Fruit fly (Drosophila melanogaster) whole organism, embryonic: ENCODE measurements around the gene Lim3.

Experiments
- Atf-2 ChIP-seq: fragments of 200-800 bp; sonication (Bioruptor generic); optimal IDR thresholded peaks from 2 replicates; lab custom pipeline; 2016; ENCODE audit warnings: missing biosample characterization, missing genetic modification characterization
- BEAF-32 ChIP-seq: fragments of 200-800 bp; sonication (Bioruptor generic); optimal IDR thresholded peaks from 3 replicates; lab custom pipeline; 2017; ENCODE audit warnings: missing biosample characterization, missing genetic modification characterization, mild to moderate bottlenecking, moderate library complexity, missing genetic modification reagents
- Bgb ChIP-seq: fragments of 200-800 bp; sonication (Bioruptor generic); IDR thresholded peaks from 2 replicates; pipeline ENCODE4 v1.3.6; 2022; ENCODE audit warnings: missing biosample characterization, missing genetic modification characterization; ENCODE audit not compliant: partially characterized antibody
- CG10462 ChIP-seq: fragments of 200-800 bp; sonication (Bioruptor generic); optimal IDR thresholded peaks from 2 replicates; lab custom pipeline; 2016; ENCODE audit warnings: missing biosample characterization, missing genetic modification characterization
- CG13894 ChIP-seq: fragments of 200-800 bp; sonication (Bioruptor generic); optimal IDR thresholded peaks from 3 replicates; lab custom pipeline; 2018; ENCODE audit warnings: missing biosample characterization, mild to moderate bottlenecking, missing genetic modification characterization, moderate library complexity
- CG14014 ChIP-seq: fragments of 200-800 bp; sonication (Bioruptor generic); IDR thresholded peaks from 2 replicates; pipeline ENCODE4 v1.3.6; 2022; ENCODE audit warnings: missing biosample characterization, missing genetic modification characterization
- CG1602 ChIP-seq: fragments of 200-800 bp; sonication (Bioruptor generic); optimal IDR thresholded peaks from 3 replicates; lab custom pipeline; 2016; ENCODE audit warnings: missing biosample characterization, missing genetic modification characterization
- CG1647 ChIP-seq: fragments of 200-800 bp; sonication (Bioruptor generic); optimal IDR thresholded peaks from 3 replicates; lab custom pipeline; 2016; ENCODE audit warnings: missing biosample characterization, missing genetic modification characterization
- CG16815 ChIP-seq: fragments of 200-800 bp; sonication (Bioruptor generic); optimal IDR thresholded peaks from 3 replicates; lab custom pipeline; 2017; ENCODE audit warnings: missing biosample characterization, mild to moderate bottlenecking, missing genetic modification characterization
- CG1792 ChIP-seq: fragments of 200-800 bp; sonication (Bioruptor generic); optimal IDR thresholded peaks from 2 replicates; lab custom pipeline; 2016; ENCODE audit warnings: missing biosample characterization, missing genetic modification characterization
- CG18262 ChIP-seq: fragments of 200-800 bp; optimal IDR thresholded peaks from 3 replicates; lab custom pipeline; 2019; ENCODE audit warnings: missing biosample characterization, mild to moderate bottlenecking, missing genetic modification characterization, moderate library complexity
- CG1832 ChIP-seq: fragments of 200-800 bp; sonication (Bioruptor generic); optimal IDR thresholded peaks from 2 replicates; lab custom pipeline; 2017; ENCODE audit warnings: missing biosample characterization, mild to moderate bottlenecking, missing genetic modification characterization, inconsistent platforms
- CG18764 ChIP-seq: fragments of 200-800 bp; sonication (Bioruptor generic); optimal IDR thresholded peaks from 3 replicates; lab custom pipeline; 2016; ENCODE audit warnings: missing biosample characterization, missing genetic modification characterization
- CG2712 ChIP-seq: fragments of 200-800 bp; optimal IDR thresholded peaks from 3 replicates; lab custom pipeline; 2019; ENCODE audit warnings: missing biosample characterization, mild to moderate bottlenecking, missing genetic modification characterization, moderate library complexity
- CG31441 ChIP-seq: fragments of 200-800 bp; sonication (Bioruptor generic); IDR thresholded peaks from 2 replicates; pipeline ENCODE4 v1.3.6; 2022; ENCODE audit warnings: missing biosample characterization, missing genetic modification characterization
- CG32772 ChIP-seq: fragments of 200-800 bp; sonication (Bioruptor generic); IDR thresholded peaks from 2 replicates; pipeline ENCODE4 v1.3.6; 2022; ENCODE audit warnings: missing biosample characterization, missing genetic modification characterization
- CG33557 ChIP-seq: fragments of 200-800 bp; sonication (Bioruptor generic); optimal IDR thresholded peaks from 2 replicates; lab custom pipeline; 2019; ENCODE audit warnings: missing biosample characterization, mild to moderate bottlenecking, missing genetic modification characterization, moderate library complexity
- CG3838 ChIP-seq: fragments of 200-800 bp; sonication (Bioruptor generic); optimal IDR thresholded peaks from 3 replicates; lab custom pipeline; 2016; ENCODE audit warnings: missing biosample characterization, missing genetic modification characterization
- CG42726 ChIP-seq: fragments of 200-800 bp; sonication (Bioruptor generic); IDR thresholded peaks from 2 replicates; pipeline ENCODE4 v1.3.6; 2022; ENCODE audit warnings: missing biosample characterization, missing genetic modification characterization; ENCODE audit not compliant: partially characterized antibody
- CG6175 ChIP-seq: fragments of 200-800 bp; sonication (Bioruptor generic); IDR thresholded peaks from 3 replicates; pipeline ENCODE4 v1.3.6; 2022; ENCODE audit warnings: missing biosample characterization, missing genetic modification characterization
- CG6854 ChIP-seq: fragments of 200-800 bp; sonication (Bioruptor generic); optimal IDR thresholded peaks from 3 replicates; lab custom pipeline; 2017; ENCODE audit warnings: missing biosample characterization, mild to moderate bottlenecking, missing genetic modification characterization
- CG8359 ChIP-seq: fragments of 200-800 bp; sonication (Bioruptor generic); optimal IDR thresholded peaks from 2 replicates; lab custom pipeline; 2017; ENCODE audit warnings: missing biosample characterization, mild to moderate bottlenecking, missing genetic modification characterization, borderline replicate concordance
- CHES-1-like ChIP-seq: fragments of 200-800 bp; sonication (Bioruptor generic); optimal IDR thresholded peaks from 2 replicates; lab custom pipeline; 2016; ENCODE audit warnings: missing biosample characterization, missing genetic modification characterization
- CoRest ChIP-seq: fragments of 200-800 bp; sonication (Bioruptor generic); optimal IDR thresholded peaks from 3 replicates; lab custom pipeline; 2018; ENCODE audit warnings: missing biosample characterization, mild to moderate bottlenecking, missing genetic modification characterization, moderate library complexity
- Dad ChIP-seq: fragments of 200-800 bp; sonication (Bioruptor generic); optimal IDR thresholded peaks from 3 replicates; lab custom pipeline; 2016; ENCODE audit warnings: missing biosample characterization, missing genetic modification characterization
- Dek ChIP-seq: fragments of 200-800 bp; sonication (Bioruptor generic); optimal IDR thresholded peaks from 3 replicates; lab custom pipeline; 2019; ENCODE audit warnings: missing biosample characterization, mild to moderate bottlenecking, missing genetic modification characterization, moderate library complexity
- Gug ChIP-seq: fragments of 200-800 bp; sonication (Bioruptor generic); IDR thresholded peaks from 4 replicates; pipeline ENCODE4 v1.3.6; 2022; ENCODE audit warnings: missing biosample characterization, missing genetic modification characterization
- H15 ChIP-seq: fragments of 200-800 bp; sonication (Bioruptor generic); IDR thresholded peaks from 3 replicates; pipeline ENCODE4 v1.3.6; 2022; ENCODE audit warnings: missing biosample characterization, missing genetic modification characterization
- Meics ChIP-seq: fragments of 200-800 bp; sonication (Bioruptor generic); optimal IDR thresholded peaks from 2 replicates; lab custom pipeline; 2017; ENCODE audit warnings: missing biosample characterization, mild to moderate bottlenecking, missing genetic modification characterization
- Nf-YA ChIP-seq: fragments of 200-800 bp; sonication (Bioruptor generic); IDR thresholded peaks from 2 replicates; pipeline ENCODE4 v1.3.6; 2022; ENCODE audit warnings: missing biosample characterization, missing genetic modification characterization
- Rx ChIP-seq: fragments of 200-800 bp; sonication (Bioruptor generic); IDR thresholded peaks from 2 replicates; pipeline ENCODE4 v1.3.6; 2022; ENCODE audit warnings: missing biosample characterization, missing genetic modification characterization
- Sin3A ChIP-seq: fragments of >200 bp; optimal IDR thresholded peaks from 2 replicates; lab custom pipeline; 2018
- Xrp1 ChIP-seq: fragments of 200-800 bp; sonication (Bioruptor generic); IDR thresholded peaks from 2 replicates; pipeline ENCODE4 v1.3.6; 2022; ENCODE audit warnings: missing biosample characterization, missing genetic modification characterization
- cad ChIP-seq: fragments of >200 bp; optimal IDR thresholded peaks from 2 replicates; lab custom pipeline; 2017; ENCODE audit warnings: missing biosample characterization, missing genetic modification characterization
- cg ChIP-seq: fragments of 200-800 bp; sonication (Bioruptor generic); optimal IDR thresholded peaks from 3 replicates; lab custom pipeline; 2019; ENCODE audit warnings: missing biosample characterization, mild to moderate bottlenecking, missing genetic modification characterization, moderate library complexity
- chinmo ChIP-seq: fragments of 200-800 bp; sonication (Bioruptor generic); IDR thresholded peaks from 4 replicates; pipeline ENCODE4 v1.3.6; 2022; ENCODE audit warnings: missing biosample characterization, missing genetic modification characterization; ENCODE audit not compliant: partially characterized antibody
- ci ChIP-seq: fragments of 200-800 bp; sonication (Bioruptor generic); IDR thresholded peaks from 3 replicates; pipeline ENCODE4 v1.3.6; 2022; ENCODE audit warnings: missing biosample characterization, missing genetic modification characterization
- dpn ChIP-seq, 2 experiments: fragments of 200-800 bp; sonication (Bioruptor generic); optimal IDR thresholded peaks; 3 replicates each; lab custom pipeline; 2016; ENCODE audit warnings: missing biosample characterization in 2 of 2, missing genetic modification characterization in 2 of 2
- fd102C ChIP-seq: fragments of 200-800 bp; sonication (Bioruptor generic); optimal IDR thresholded peaks from 2 replicates; lab custom pipeline; 2018; ENCODE audit warnings: missing biosample characterization, mild to moderate bottlenecking, missing genetic modification characterization, moderate library complexity
- lola ChIP-seq, 3 experiments: fragments of >200 bp in 2 of 3; fragments of 200-800 bp in 1 of 3; sonication (Bioruptor generic) in 1 of 3; optimal IDR thresholded peaks; 2 replicates each; lab custom pipeline; 2017 to 2019; ENCODE audit warnings: missing biosample characterization in 3 of 3, missing genetic modification characterization in 3 of 3, mild to moderate bottlenecking in 1 of 3, moderate library complexity in 1 of 3
- oc ChIP-seq: fragments of 200-800 bp; sonication (Bioruptor generic); optimal IDR thresholded peaks from 2 replicates; lab custom pipeline; 2018; ENCODE audit warnings: missing biosample characterization, mild to moderate bottlenecking, missing genetic modification characterization, moderate library complexity
- odd ChIP-seq: fragments of 200-800 bp; sonication (Bioruptor generic); optimal IDR thresholded peaks from 2 replicates; lab custom pipeline; 2017; ENCODE audit warnings: missing biosample characterization, mild to moderate bottlenecking, missing genetic modification characterization
- pan ChIP-seq, 4 experiments: fragments of >200 bp in 3 of 4; fragments of 200-800 bp in 1 of 4; sonication (Bioruptor generic) in 1 of 4; optimal IDR thresholded peaks in 3 of 4; IDR thresholded peaks in 1 of 4; 2 replicates each; pipeline versions ENCODE4 v1.3.6 to Lab custom; 2017 to 2022; ENCODE audit warnings: missing biosample characterization in 2 of 4, missing genetic modification characterization in 2 of 4, mixed read lengths in 1 of 4
- pfk ChIP-seq: fragments of 200-800 bp; sonication (Bioruptor generic); optimal IDR thresholded peaks from 2 replicates; lab custom pipeline; 2018; ENCODE audit warnings: missing biosample characterization, mild to moderate bottlenecking, missing genetic modification characterization, moderate library complexity
- rib ChIP-seq: fragments of 200-800 bp; sonication (Bioruptor generic); IDR thresholded peaks from 2 replicates; pipeline ENCODE4 v1.3.6; 2022; ENCODE audit warnings: missing biosample characterization, missing genetic modification characterization
- sd ChIP-seq: fragments of 200-800 bp; sonication (Bioruptor generic); optimal IDR thresholded peaks from 3 replicates; lab custom pipeline; 2018; ENCODE audit warnings: missing biosample characterization, mild to moderate bottlenecking, missing genetic modification characterization, moderate library complexity
- slou ChIP-seq: fragments of 200-800 bp; sonication (Bioruptor generic); optimal IDR thresholded peaks from 3 replicates; lab custom pipeline; 2016; ENCODE audit warnings: missing biosample characterization, missing genetic modification characterization
- trh ChIP-seq: fragments of 200-800 bp; sonication (Bioruptor generic); optimal IDR thresholded peaks from 2 replicates; lab custom pipeline; 2016; ENCODE audit warnings: missing biosample characterization, missing genetic modification characterization
- tup ChIP-seq: fragments of 200-800 bp; sonication (Bioruptor generic); optimal IDR thresholded peaks from 2 replicates; lab custom pipeline; 2016; ENCODE audit warnings: missing biosample characterization, mild to moderate bottlenecking, missing genetic modification characterization, moderate library complexity

The Lim3 gene

dm6 chr2L:19108377-19108876 is at the start of gene Lim3 (continued):
- TF ChIP-seq odd (GFP tag; lab: Kevin White, UChicago) = no peak
- no peak for TF ChIP-seq CG16815
- no peak for TF ChIP-seq Meics
- no peak for TF ChIP-seq CG6854 (GFP tag; lab: Kevin White, UChicago)
- no peak for TF ChIP-seq lola (GFP tag; optimal IDR thresholded peaks at IDR 0.05; lab: Kevin White, UChicago)
- peak; percentile 25; the same call in 1 of the 2 replicates for TF ChIP-seq Bgb (GFP tag; lab: Robert Waterston, UW)
- no peak for TF ChIP-seq rib (GFP tag; lab: Robert Waterston, UW)
- TF ChIP-seq CHES-1-like (GFP tag; lab: Kevin White, UChicago) = no peak
- no peak for TF ChIP-seq CG2712
- no peak for TF ChIP-seq oc (tag; lab: Kevin White, UChicago)
- 0 out of 2 replicates have a peak, but pooled peaks have one; percentile 19 for TF ChIP-seq CG32772
- TF ChIP-seq CG10462 (GFP tag; lab: Kevin White, UChicago) = no peak
- TF ChIP-seq pan (optimal IDR thresholded peaks at IDR 0.05; lab: Kevin White, UChicago) = no peak
- TF ChIP-seq pan (GFP tag; optimal IDR thresholded peaks at IDR 0.05 in 1 of 2, IDR thresholded peaks at IDR 0.05 in 1 of 2) = peak in 1 of 2 experiments; percentile 9
- no peak for TF ChIP-seq CG8359 (GFP tag; lab: Kevin White, UChicago)
- peak; percentile 82 for TF ChIP-seq sd (tag; lab: Kevin White, UChicago)
- no peak for TF ChIP-seq Xrp1 (GFP tag; lab: Robert Waterston, UW)
- TF ChIP-seq Rx (GFP tag; lab: Robert Waterston, UW) = no peak
- no peak for TF ChIP-seq Dek (tag; lab: Kevin White, UChicago)
- TF ChIP-seq dpn (GFP tag; optimal IDR thresholded peaks at IDR 0.05; lab: Kevin White, UChicago) = no peak
- no peak for TF ChIP-seq CG1602 (GFP tag; lab: Kevin White, UChicago)
- no peak for TF ChIP-seq Atf-2

dm6 chr2L:19156737-19157287 is 48.6 kb upstream of the Lim3 start:
- no peak for TF ChIP-seq CG1832 (GFP tag; lab: Kevin White, UChicago)
- no peak for TF ChIP-seq CG3838 (GFP tag; lab: Kevin White, UChicago)
- peak; percentile 94; the same call in 3 of the 4 replicates for TF ChIP-seq chinmo (GFP tag; lab: Robert Waterston, UW)
- 0 out of 3 replicates have a peak, but pooled peaks have one; percentile 9 for TF ChIP-seq ci (GFP tag; lab: Robert Waterston, UW)
- TF ChIP-seq tup = no peak
- TF ChIP-seq Gug = no peak
- no peak for TF ChIP-seq Dad (GFP tag; lab: Kevin White, UChicago)
- peak; percentile 68 for TF ChIP-seq CG13894 (tag; lab: Kevin White, UChicago)
- no peak for TF ChIP-seq CG14014
- no peak for TF ChIP-seq CG1647 (GFP tag; lab: Kevin White, UChicago)
- TF ChIP-seq Sin3A (lab: Kevin White, UChicago) = no peak
- TF ChIP-seq CG18262 (tag; lab: Kevin White, UChicago) = no peak
- TF ChIP-seq BEAF-32 = peak; percentile 36
- no peak for TF ChIP-seq CG1792 (GFP tag; lab: Kevin White, UChicago)
- TF ChIP-seq CG33557 (GFP tag; lab: Kevin White, UChicago) = no peak
- TF ChIP-seq trh (GFP tag; lab: Kevin White, UChicago) = no peak
- no peak for TF ChIP-seq CG31441 (GFP tag; lab: Robert Waterston, UW)
- 0 out of 2 replicates have a peak, but pooled peaks have one; percentile 7 for TF ChIP-seq Xrp1 (GFP tag; lab: Robert Waterston, UW)
- TF ChIP-seq pfk (GFP tag; lab: Kevin White, UChicago) = peak; percentile 81
- TF ChIP-seq CG6175 (GFP tag; lab: Robert Waterston, UW) = peak; percentile 47; the same call in 1 of the 3 replicates
- TF ChIP-seq CoRest (tag; lab: Kevin White, UChicago) = no peak
- TF ChIP-seq cg (GFP tag; lab: Kevin White, UChicago) = peak; percentile 82
- TF ChIP-seq H15 (GFP tag; lab: Robert Waterston, UW) = no peak
- no peak for TF ChIP-seq slou (GFP tag; lab: Kevin White, UChicago)
- TF ChIP-seq CG18764 (GFP tag; lab: Kevin White, UChicago) = no peak
- no peak for TF ChIP-seq fd102C (GFP tag; lab: Kevin White, UChicago)
- TF ChIP-seq Nf-YA (GFP tag; lab: Robert Waterston, UW) = no peak
- TF ChIP-seq CG42726 (GFP tag; lab: Robert Waterston, UW) = no peak
- no peak for TF ChIP-seq cad (GFP tag; lab: Kevin White, UChicago)
